Worm (Caenorhabditis elegans): ENCODE data around the gene Y39A1A.3.

ce11 chrIII:10629795-10630194 lies 33.5 kb upstream of the Y39A1A.3 start:
- TF ChIP-seq syd-9 (tag; optimal IDR thresholded peaks at IDR 0.05) (no peak), sox-2 (GFP tag; IDR thresholded peaks at IDR 0.05) (no peak), ama-1 (optimal IDR thresholded peaks at IDR 0.05) (no peak), hlh-6 (tag; optimal IDR thresholded peaks at IDR 0.05) (no peak), pha-4 (tag; optimal IDR thresholded peaks at IDR 0.05) (no peak), dmd-4 (tag; optimal IDR thresholded peaks at IDR 0.05; ENCODE audit: borderline replicate concordance) (no peak), eyg-1 (tag; optimal IDR thresholded peaks at IDR 0.05) (no peak), madf-2 (tag; optimal IDR thresholded peaks at IDR 0.05) (no peak), C38D4.7 (GFP tag; optimal IDR thresholded peaks at IDR 0.05) (no peak)

Data from whole organism, late embryonic.